Fruit fly (Drosophila melanogaster) whole organism, embryonic: Measurements from ENCODE around the gene CG43815.
A peak's percentile ranks its signal among the peaks of the same experiment; 100 is the strongest.

ENCODE experiments used
- CG10321 ChIP-seq: fragments of 200-800 bp; sonication (Bioruptor generic); IDR thresholded peaks from 2 replicates; pipeline ENCODE4 v1.3.6; 2022; ENCODE audit warnings: missing biosample characterization, missing genetic modification characterization
- CG11456 ChIP-seq: fragments of 200-800 bp; sonication (Bioruptor generic); IDR thresholded peaks from 3 replicates; pipeline ENCODE4 v1.3.6; 2022; ENCODE audit warnings: missing biosample characterization, missing genetic modification characterization
- CG13775 ChIP-seq: fragments of 200-800 bp; sonication (Bioruptor generic); optimal IDR thresholded peaks from 3 replicates; lab custom pipeline; 2017; ENCODE audit warnings: missing biosample characterization, mild to moderate bottlenecking, missing genetic modification characterization
- CG15479 ChIP-seq: fragments of 200-800 bp; sonication (Bioruptor generic); optimal IDR thresholded peaks from 3 replicates; lab custom pipeline; 2019; ENCODE audit warnings: missing biosample characterization, mild to moderate bottlenecking, missing genetic modification characterization, moderate library complexity
- CG15601 ChIP-seq: fragments of 200-800 bp; sonication (Bioruptor generic); optimal IDR thresholded peaks from 3 replicates; lab custom pipeline; 2019; ENCODE audit warnings: missing biosample characterization, mild to moderate bottlenecking, missing genetic modification characterization, moderate library complexity
- CG1647 ChIP-seq: fragments of 200-800 bp; sonication (Bioruptor generic); optimal IDR thresholded peaks from 3 replicates; lab custom pipeline; 2016; ENCODE audit warnings: missing biosample characterization, missing genetic modification characterization
- CG17385 ChIP-seq: fragments of 200-800 bp; sonication (Bioruptor generic); optimal IDR thresholded peaks from 3 replicates; lab custom pipeline; 2018; ENCODE audit warnings: missing biosample characterization, mild to moderate bottlenecking, missing genetic modification characterization
- CG2129 ChIP-seq: fragments of 200-800 bp; sonication (Bioruptor generic); IDR thresholded peaks from 2 replicates; pipeline ENCODE4 v1.3.6; 2022; ENCODE audit warnings: missing biosample characterization, missing genetic modification characterization; ENCODE audit not compliant: partially characterized antibody
- CG33557 ChIP-seq: fragments of 200-800 bp; sonication (Bioruptor generic); optimal IDR thresholded peaks from 2 replicates; lab custom pipeline; 2019; ENCODE audit warnings: missing biosample characterization, mild to moderate bottlenecking, missing genetic modification characterization, moderate library complexity
- CG4360 ChIP-seq: fragments of 200-800 bp; sonication (Bioruptor generic); IDR thresholded peaks from 2 replicates; pipeline ENCODE4 v1.3.6; 2022; ENCODE audit warnings: missing biosample characterization, missing genetic modification characterization
- CG4707 ChIP-seq: fragments of 200-800 bp; sonication (Bioruptor generic); optimal IDR thresholded peaks from 2 replicates; lab custom pipeline; 2018; ENCODE audit warnings: missing biosample characterization, mild to moderate bottlenecking, missing genetic modification characterization, moderate library complexity
- CG6272 ChIP-seq: fragments of 200-800 bp; sonication (Bioruptor generic); IDR thresholded peaks from 2 replicates; pipeline ENCODE4 v1.3.6; 2022; ENCODE audit warnings: missing biosample characterization, missing genetic modification characterization
- CG6654 ChIP-seq: fragments of 200-800 bp; sonication (Bioruptor generic); optimal IDR thresholded peaks from 2 replicates; lab custom pipeline; 2017; ENCODE audit warnings: missing biosample characterization, mild to moderate bottlenecking, missing genetic modification characterization
- CG6791 ChIP-seq: fragments of 200-800 bp; sonication (Bioruptor generic); IDR thresholded peaks from 3 replicates; pipeline ENCODE4 v1.3.6; 2022; ENCODE audit warnings: missing biosample characterization, missing genetic modification characterization; ENCODE audit not compliant: partially characterized antibody
- CG8478 ChIP-seq: fragments of >200 bp; optimal IDR thresholded peaks from 2 replicates; lab custom pipeline; 2018
- CG9797 ChIP-seq: fragments of 200-800 bp; sonication (Bioruptor generic); optimal IDR thresholded peaks from 3 replicates; lab custom pipeline; 2018; ENCODE audit warnings: missing biosample characterization, mild to moderate bottlenecking, missing genetic modification characterization
- CoRest ChIP-seq: fragments of 200-800 bp; sonication (Bioruptor generic); optimal IDR thresholded peaks from 3 replicates; lab custom pipeline; 2018; ENCODE audit warnings: missing biosample characterization, mild to moderate bottlenecking, missing genetic modification characterization, moderate library complexity
- Dip3 ChIP-seq: fragments of 200-800 bp; sonication (Bioruptor generic); optimal IDR thresholded peaks from 3 replicates; lab custom pipeline; 2016; ENCODE audit warnings: missing biosample characterization, missing genetic modification characterization
- HLH3B ChIP-seq: fragments of 200-800 bp; sonication (Bioruptor generic); IDR thresholded peaks from 2 replicates; pipeline ENCODE4 v1.3.6; 2022; ENCODE audit warnings: missing biosample characterization, missing genetic modification characterization
- Hand ChIP-seq: fragments of 200-800 bp; sonication (Bioruptor generic); optimal IDR thresholded peaks from 2 replicates; lab custom pipeline; 2017; ENCODE audit warnings: mild to moderate bottlenecking, missing biosample characterization, missing genetic modification reagents, missing genetic modification characterization
- Jarid2 ChIP-seq: fragments of 200-800 bp; sonication (Bioruptor generic); optimal IDR thresholded peaks from 3 replicates; lab custom pipeline; 2017; ENCODE audit warnings: mild to moderate bottlenecking, missing biosample characterization, missing genetic modification reagents, missing genetic modification characterization
- MTF-1 ChIP-seq: fragments of 200-800 bp; sonication (Bioruptor generic); optimal IDR thresholded peaks from 2 replicates; lab custom pipeline; 2018; ENCODE audit warnings: missing biosample characterization, mild to moderate bottlenecking, missing genetic modification characterization, borderline replicate concordance
- Nf-YA ChIP-seq: fragments of 200-800 bp; sonication (Bioruptor generic); IDR thresholded peaks from 2 replicates; pipeline ENCODE4 v1.3.6; 2022; ENCODE audit warnings: missing biosample characterization, missing genetic modification characterization
- Nf-YC ChIP-seq: fragments of 200-800 bp; optimal IDR thresholded peaks from 3 replicates; lab custom pipeline; 2019; ENCODE audit warnings: missing biosample characterization, mild to moderate bottlenecking, missing genetic modification characterization, moderate library complexity
- Optix ChIP-seq: fragments of 200-800 bp; sonication (Bioruptor generic); IDR thresholded peaks from 3 replicates; pipeline ENCODE4 v1.3.6; 2022; ENCODE audit warnings: missing biosample characterization, missing genetic modification characterization
- Pdp1 ChIP-seq, 2 experiments: fragments of 200-800 bp; sonication (Bioruptor generic); optimal IDR thresholded peaks; 3 replicates each; lab custom pipeline; 2016; ENCODE audit warnings: missing biosample characterization in 2 of 2, missing genetic modification characterization in 2 of 2, mild to moderate bottlenecking in 1 of 2, moderate library complexity in 1 of 2
- Rfx ChIP-seq: fragments of 200-800 bp; sonication (Bioruptor generic); IDR thresholded peaks from 2 replicates; pipeline ENCODE4 v1.3.6; 2022; ENCODE audit warnings: missing biosample characterization, missing genetic modification characterization
- Sox102F ChIP-seq: fragments of 200-800 bp; sonication (Bioruptor generic); optimal IDR thresholded peaks from 2 replicates; lab custom pipeline; 2018; ENCODE audit warnings: missing biosample characterization, mild to moderate bottlenecking, missing genetic modification characterization, moderate library complexity
- Sry-δ ChIP-seq: fragments of 200-800 bp; sonication (Bioruptor generic); optimal IDR thresholded peaks from 2 replicates; lab custom pipeline; 2016; ENCODE audit warnings: missing biosample characterization, missing genetic modification characterization
- Stat92E ChIP-seq, 3 experiments: fragments of >200 bp in 2 of 3; fragments of 200-800 bp in 1 of 3; sonication (Bioruptor generic) in 1 of 3; optimal IDR thresholded peaks; 2 replicates each; lab custom pipeline; 2017 to 2019; ENCODE audit warnings: missing biosample characterization in 3 of 3, missing genetic modification characterization in 3 of 3, mild to moderate bottlenecking in 1 of 3, moderate library complexity in 1 of 3
- al ChIP-seq: fragments of 200-800 bp; sonication (Bioruptor generic); IDR thresholded peaks from 2 replicates; pipeline ENCODE4 v1.3.6; 2022; ENCODE audit warnings: missing biosample characterization, missing genetic modification characterization
- amos ChIP-seq: fragments of 200-800 bp; sonication (Bioruptor generic); IDR thresholded peaks from 2 replicates; pipeline ENCODE4 v1.3.6; 2022; ENCODE audit warnings: missing biosample characterization, missing genetic modification characterization; ENCODE audit not compliant: partially characterized antibody
- aop ChIP-seq: fragments of 200-800 bp; sonication (Bioruptor generic); IDR thresholded peaks from 2 replicates; pipeline ENCODE4 v1.3.6; 2022; ENCODE audit warnings: missing biosample characterization, missing genetic modification characterization
- ash1 ChIP-seq: fragments of 200-800 bp; sonication (Bioruptor generic); optimal IDR thresholded peaks from 2 replicates; lab custom pipeline; 2018; ENCODE audit warnings: missing biosample characterization, mild to moderate bottlenecking, missing genetic modification characterization
- cg ChIP-seq: fragments of 200-800 bp; sonication (Bioruptor generic); optimal IDR thresholded peaks from 3 replicates; lab custom pipeline; 2019; ENCODE audit warnings: missing biosample characterization, mild to moderate bottlenecking, missing genetic modification characterization, moderate library complexity
- chinmo ChIP-seq: fragments of 200-800 bp; sonication (Bioruptor generic); IDR thresholded peaks from 4 replicates; pipeline ENCODE4 v1.3.6; 2022; ENCODE audit warnings: missing biosample characterization, missing genetic modification characterization; ENCODE audit not compliant: partially characterized antibody
- cwo ChIP-seq: fragments of 200-800 bp; sonication (Bioruptor generic); optimal IDR thresholded peaks from 3 replicates; lab custom pipeline; 2017; ENCODE audit warnings: missing biosample characterization, missing genetic modification characterization, mild to moderate bottlenecking, moderate library complexity, missing genetic modification reagents
- disco-r ChIP-seq: fragments of 200-800 bp; sonication (Bioruptor generic); optimal IDR thresholded peaks from 2 replicates; lab custom pipeline; 2016; ENCODE audit warnings: missing biosample characterization, missing genetic modification characterization
- fd64A ChIP-seq: fragments of 200-800 bp; sonication (Bioruptor generic); optimal IDR thresholded peaks from 3 replicates; lab custom pipeline; 2018; ENCODE audit warnings: missing biosample characterization, mild to moderate bottlenecking, missing genetic modification characterization
- grau ChIP-seq: fragments of 200-800 bp; optimal IDR thresholded peaks from 3 replicates; lab custom pipeline; 2019; ENCODE audit warnings: missing biosample characterization, mild to moderate bottlenecking, missing genetic modification characterization, moderate library complexity
- kay ChIP-seq: fragments of 200-800 bp; sonication (Bioruptor generic); optimal IDR thresholded peaks from 2 replicates; lab custom pipeline; 2016; ENCODE audit warnings: missing biosample characterization, missing genetic modification characterization
- lov ChIP-seq, 2 experiments: fragments of 200-800 bp in 1 of 2; fragments of >200 bp in 1 of 2; sonication (Bioruptor generic) in 1 of 2; IDR thresholded peaks in 1 of 2; optimal IDR thresholded peaks in 1 of 2; 2 replicates in 1 of 2; 3 replicates in 1 of 2; pipeline versions ENCODE4 v1.3.6 to Lab custom; 2017 to 2022; ENCODE audit warnings: missing biosample characterization in 1 of 2, missing genetic modification characterization in 1 of 2
- nmo ChIP-seq: fragments of 200-800 bp; sonication (Bioruptor generic); optimal IDR thresholded peaks from 2 replicates; lab custom pipeline; 2018; ENCODE audit warnings: missing biosample characterization, mild to moderate bottlenecking, missing genetic modification characterization, moderate library complexity
- pfk ChIP-seq: fragments of 200-800 bp; sonication (Bioruptor generic); optimal IDR thresholded peaks from 2 replicates; lab custom pipeline; 2018; ENCODE audit warnings: missing biosample characterization, mild to moderate bottlenecking, missing genetic modification characterization, moderate library complexity
- phol ChIP-seq: fragments of 200-800 bp; sonication (Bioruptor generic); optimal IDR thresholded peaks from 3 replicates; lab custom pipeline; 2018; ENCODE audit warnings: missing biosample characterization, mild to moderate bottlenecking, missing genetic modification characterization, moderate library complexity
- prd ChIP-seq, 3 experiments: fragments of >200 bp in 2 of 3; fragments of 200-800 bp in 1 of 3; sonication (Bioruptor generic) in 1 of 3; optimal IDR thresholded peaks in 2 of 3; IDR thresholded peaks in 1 of 3; 2 replicates in 2 of 3; 3 replicates in 1 of 3; pipeline versions ENCODE4 v1.3.6 to Lab custom; 2017 to 2022; ENCODE audit warnings: missing biosample characterization in 1 of 3, missing genetic modification characterization in 1 of 3
- sima ChIP-seq: fragments of 200-800 bp; sonication (Bioruptor generic); optimal IDR thresholded peaks from 2 replicates; lab custom pipeline; 2016; ENCODE audit warnings: missing biosample characterization, missing genetic modification characterization
- sug ChIP-seq: fragments of 200-800 bp; optimal IDR thresholded peaks from 2 replicates; lab custom pipeline; 2019; ENCODE audit warnings: missing biosample characterization, mild to moderate bottlenecking, missing genetic modification characterization, moderate library complexity
- vvl ChIP-seq: fragments of 200-800 bp; sonication (Bioruptor generic); IDR thresholded peaks from 2 replicates; pipeline ENCODE4 v1.3.6; 2022; ENCODE audit warnings: missing biosample characterization, missing genetic modification characterization
- z ChIP-seq: fragments of 200-800 bp; sonication (Bioruptor generic); IDR thresholded peaks from 3 replicates; pipeline ENCODE4 v1.3.6; 2022; ENCODE audit warnings: missing biosample characterization, missing genetic modification characterization

CG43815 gene

dm6 chr2L:3539412-3539743 lies 36.6 kb upstream of the CG43815 start (continued):
- TF ChIP-seq CG6791 (GFP tag; lab: Robert Waterston, UW) (peak; percentile 46; the same call in 1 of the 3 replicates), CG9797 (GFP tag; lab: Kevin White, UChicago) (no peak), Dip3 (no peak), Sox102F (no peak), HLH3B (no peak), phol (tag; lab: Kevin White, UChicago) (peak; percentile 86), CG4360 (0 out of 2 replicates have a peak, but pooled peaks have one; percentile 27), cg (peak; percentile 72), vvl (GFP tag; lab: Robert Waterston, UW) (0 out of 2 replicates have a peak, but pooled peaks have one; percentile 9), grau (tag; lab: Kevin White, UChicago) (no peak), CG10321 (GFP tag; lab: Robert Waterston, UW) (peak; percentile 90), CG8478 (lab: Kevin White, UChicago) (peak; percentile 62), z (peak; percentile 95), CG15479 (GFP tag; lab: Kevin White, UChicago) (peak; percentile 33), prd (optimal IDR thresholded peaks at IDR 0.05; lab: Kevin White, UChicago) (no peak), prd (GFP tag; IDR thresholded peaks at IDR 0.05; lab: Robert Waterston, UW) (no peak), chinmo (GFP tag; lab: Robert Waterston, UW) (0 out of 4 replicates have a peak, but pooled peaks have one; percentile 11), disco-r (GFP tag; lab: Kevin White, UChicago) (no peak), Pdp1 (GFP tag; optimal IDR thresholded peaks at IDR 0.05; lab: Kevin White, UChicago) (peak in 1 of 2 experiments; percentile 9), CG4707 (no peak), CG6654 (GFP tag; lab: Kevin White, UChicago) (no peak), CoRest (peak; percentile 18), Rfx (GFP tag; lab: Robert Waterston, UW) (0 out of 2 replicates have a peak, but pooled peaks have one; percentile 4), al (GFP tag; lab: Robert Waterston, UW) (no peak), cwo (GFP tag; lab: Kevin White, UChicago) (no peak), amos (GFP tag; lab: Robert Waterston, UW) (0 out of 2 replicates have a peak, but pooled peaks have one; percentile 13), CG15601 (tag; lab: Kevin White, UChicago) (no peak), pfk (GFP tag; lab: Kevin White, UChicago) (no peak), nmo (GFP tag; lab: Kevin White, UChicago) (peak; percentile 3), ash1 (GFP tag; lab: Kevin White, UChicago) (no peak), Stat92E (GFP tag; optimal IDR thresholded peaks at IDR 0.05; lab: Kevin White, UChicago) (no peak), fd64A (no peak), Jarid2 (GFP tag; lab: Kevin White, UChicago) (peak; percentile 65), Sry-δ (GFP tag; lab: Kevin White, UChicago) (no peak), aop (GFP tag; lab: Robert Waterston, UW) (no peak), Hand (GFP tag; lab: Kevin White, UChicago) (no peak), Optix (no peak)
- TF ChIP-seq, all 482 proteins: peak for 28

DNA sequence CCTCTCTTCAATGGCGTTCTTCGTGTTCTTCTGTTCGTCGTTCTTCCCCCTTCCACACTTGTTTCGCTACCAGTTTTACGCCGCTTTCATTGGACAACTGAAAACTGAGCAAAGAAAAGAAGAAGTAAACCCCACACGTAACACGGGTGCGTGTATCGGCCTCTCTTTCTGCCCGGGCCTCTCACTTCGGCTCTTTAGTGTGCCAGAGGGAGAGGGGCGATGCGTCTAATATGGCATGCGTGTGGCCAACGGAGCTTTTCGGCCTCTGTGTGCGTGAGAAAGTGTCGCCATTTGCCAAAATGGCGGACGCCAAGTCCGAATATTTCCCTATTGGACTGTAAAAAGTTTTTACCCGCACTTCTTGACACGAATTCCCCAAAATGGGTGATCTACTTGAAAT lies 36.0 kb upstream of the CG43815 start:
- no peak for TF ChIP-seq CG6272 (GFP tag; lab: Robert Waterston, UW)
- TF ChIP-seq lov (optimal IDR thresholded peaks at IDR 0.05; lab: Kevin White, UChicago): peak; percentile 4
- no peak for TF ChIP-seq lov (GFP tag; IDR thresholded peaks at IDR 0.05; lab: Robert Waterston, UW)
- TF ChIP-seq kay (GFP tag; lab: Kevin White, UChicago): no peak
- no peak for TF ChIP-seq CG2129 (GFP tag; lab: Robert Waterston, UW)
- TF ChIP-seq CG33557 (GFP tag; lab: Kevin White, UChicago): no peak
- TF ChIP-seq CG13775 (GFP tag; lab: Kevin White, UChicago): no peak
- no peak for TF ChIP-seq CG1647
- peak; percentile 98 for TF ChIP-seq Nf-YC
- peak; percentile 81 for TF ChIP-seq phol (tag; lab: Kevin White, UChicago)
- peak; percentile 26 for TF ChIP-seq sug (tag; lab: Kevin White, UChicago)
- TF ChIP-seq Nf-YA (GFP tag; lab: Robert Waterston, UW): peak; percentile 87
- TF ChIP-seq MTF-1 (GFP tag; lab: Kevin White, UChicago): no peak
- no peak for TF ChIP-seq sima (GFP tag; lab: Kevin White, UChicago)
- no peak for TF ChIP-seq CG11456 (GFP tag; lab: Robert Waterston, UW)
- TF ChIP-seq nmo (GFP tag; lab: Kevin White, UChicago): no peak
- TF ChIP-seq CG17385 (GFP tag; lab: Kevin White, UChicago): peak; percentile 53
